Worm (Caenorhabditis elegans): ENCODE measurements around the gene daf-3.

Gene daf-3

ce11 chrX:825375-825774 is at the start of gene daf-3:
daf-3 (minus strand) TSS chrX:825475.
- TF ChIP-seq ZK546.5 (tag; optimal IDR thresholded peaks at IDR 0.05) = no peak
- no peak for TF ChIP-seq lin-11 (tag; optimal IDR thresholded peaks at IDR 0.05)
- TF ChIP-seq mdl-1 (tag; optimal IDR thresholded peaks at IDR 0.05) = no peak

ce11 chrX:873634-874033 is 48.4 kb upstream of the daf-3 start:
- TF ChIP-seq nhr-23 (tag; optimal IDR thresholded peaks at IDR 0.05) (no peak), snpc-4 (tag; optimal IDR thresholded peaks at IDR 0.05) (no peak), ZK546.5 (tag; optimal IDR thresholded peaks at IDR 0.05) (no peak), R02D3.7 (tag; optimal IDR thresholded peaks at IDR 0.05) (no peak), elt-1 (tag; optimal IDR thresholded peaks at IDR 0.05) (no peak), ztf-4 (tag; optimal IDR thresholded peaks at IDR 0.05) (no peak), nhr-25 (tag; optimal IDR thresholded peaks at IDR 0.05) (no peak), nhr-12 (tag; optimal IDR thresholded peaks at IDR 0.05) (no peak), unc-39 (tag; optimal IDR thresholded peaks at IDR 0.05) (no peak), ceh-16 (tag; optimal IDR thresholded peaks at IDR 0.05) (no peak), nhr-6 (tag; optimal IDR thresholded peaks at IDR 0.05) (no peak), nhr-129 (tag; optimal IDR thresholded peaks at IDR 0.05) (no peak), zag-1 (tag; optimal IDR thresholded peaks at IDR 0.05) (no peak), dmd-4 (tag; optimal IDR thresholded peaks at IDR 0.05) (no peak), C34F6.9 (tag; optimal IDR thresholded peaks at IDR 0.05) (no peak), elt-3 (tag; optimal IDR thresholded peaks at IDR 0.05) (no peak), unc-62 (GFP tag; optimal IDR thresholded peaks at IDR 0.05) (no peak), ceh-82 (tag; optimal IDR thresholded peaks at IDR 0.05) (no peak)

ce11 chrX:871957-872715 is 46.9 kb upstream of the daf-3 start, which contains the start of gene F56F10.1:
F56F10.1 (plus strand) TSS chrX:872603.
- TF ChIP-seq snpc-4 (tag; optimal IDR thresholded peaks at IDR 0.05) (peak; percentile 78), alr-1 (tag; optimal IDR thresholded peaks at IDR 0.05) (no peak), skn-1 (tag; optimal IDR thresholded peaks at IDR 0.05) (peak; percentile 31), fos-1 (tag; optimal IDR thresholded peaks at IDR 0.05) (peak; percentile 74)

- no peak for TF ChIP-seq nhr-11 (tag; optimal IDR thresholded peaks at IDR 0.05)
- TF ChIP-seq fos-1 (tag; optimal IDR thresholded peaks at IDR 0.05) = peak; percentile 83
- no peak for TF ChIP-seq lsy-2 (tag; optimal IDR thresholded peaks at IDR 0.05)
- TF ChIP-seq nhr-237 (tag; optimal IDR thresholded peaks at IDR 0.05) = no peak
- TF ChIP-seq crh-2 (tag; optimal IDR thresholded peaks at IDR 0.05) = peak; percentile 6
- TF ChIP-seq R02D3.7 (tag; optimal IDR thresholded peaks at IDR 0.05) = no peak
- no peak for TF ChIP-seq peb-1 (tag; optimal IDR thresholded peaks at IDR 0.05)
- peak; percentile 38 for TF ChIP-seq sma-3 (GFP tag; optimal IDR thresholded peaks at IDR 0.05)
- no peak for TF ChIP-seq ztf-4 (tag; optimal IDR thresholded peaks at IDR 0.05)
- TF ChIP-seq elt-1 (tag; optimal IDR thresholded peaks at IDR 0.05) = no peak
- TF ChIP-seq dmd-4 (tag; optimal IDR thresholded peaks at IDR 0.05) = no peak
- no peak for TF ChIP-seq sem-4 (tag; optimal IDR thresholded peaks at IDR 0.05)
- no peak for TF ChIP-seq ztf-1 (GFP tag; conservative IDR thresholded peaks at IDR 0.05)
- peak; percentile 76 for TF ChIP-seq nhr-25 (tag; optimal IDR thresholded peaks at IDR 0.05)
- no peak for TF ChIP-seq gmeb-1 (tag; optimal IDR thresholded peaks at IDR 0.05)
- TF ChIP-seq blmp-1 (tag; optimal IDR thresholded peaks at IDR 0.05; ENCODE audit: insufficient read depth) = peak; percentile 28
- TF ChIP-seq unc-55 (GFP tag; optimal IDR thresholded peaks at IDR 0.05) = peak; percentile 40
- TF ChIP-seq unc-39 (tag; optimal IDR thresholded peaks at IDR 0.05) = no peak
- no peak for TF ChIP-seq lin-11 (tag; optimal IDR thresholded peaks at IDR 0.05)
- TF ChIP-seq mab-5 (tag; optimal IDR thresholded peaks at IDR 0.05) = no peak
- no peak for TF ChIP-seq lin-13 (GFP tag; optimal IDR thresholded peaks at IDR 0.05)
- TF ChIP-seq alr-1 (tag; optimal IDR thresholded peaks at IDR 0.05) = no peak
- TF ChIP-seq F13H6.1 (tag; optimal IDR thresholded peaks at IDR 0.05) = peak; percentile 46
- TF ChIP-seq snpc-4 (tag; optimal IDR thresholded peaks at IDR 0.05) = no peak
- no peak for TF ChIP-seq nhr-10 (tag; optimal IDR thresholded peaks at IDR 0.05)
- TF ChIP-seq aly-2 (tag; optimal IDR thresholded peaks at IDR 0.05) = no peak
- no peak for TF ChIP-seq nhr-21 (tag; optimal IDR thresholded peaks at IDR 0.05)
- peak; percentile 13 for TF ChIP-seq sma-9 (GFP tag; optimal IDR thresholded peaks at IDR 0.05)
- no peak for TF ChIP-seq sma-9 (tag; optimal IDR thresholded peaks at IDR 0.05)
- no peak for TF ChIP-seq Y55F3AM.14 (GFP tag; optimal IDR thresholded peaks at IDR 0.05)
- no peak for TF ChIP-seq ceh-16 (tag; optimal IDR thresholded peaks at IDR 0.05)
- peak; percentile 27 for TF ChIP-seq C34F6.9 (tag; optimal IDR thresholded peaks at IDR 0.05)
- TF ChIP-seq zag-1 (tag; optimal IDR thresholded peaks at IDR 0.05) = no peak
- TF ChIP-seq elt-3 (tag; optimal IDR thresholded peaks at IDR 0.05) = no peak
- TF ChIP-seq nhr-129 (tag; optimal IDR thresholded peaks at IDR 0.05) = no peak
- TF ChIP-seq ama-1 (optimal IDR thresholded peaks at IDR 0.05) = no peak
These were observed 45.7 kb upstream of the daf-3 start, which contains the start of gene lgl-1 for ce11 chrX:871020-871419. lgl-1 (minus strand) TSS chrX:871089.

Data from whole organism, L2 larva.